Fruit fly (Drosophila melanogaster): ENCODE results near the gene CG8534.

dm6 chr3R:9762955-9763931, 49.3 kb upstream of the CG8534 start, which contains the start of the genes Snap24 and CG8478:
- TF ChIP-seq bab1 (GFP tag; optimal IDR thresholded peaks at IDR 0.05) (peak; percentile 9), pad (GFP tag; optimal IDR thresholded peaks at IDR 0.05) (peak; percentile 51), tj (GFP tag; optimal IDR thresholded peaks at IDR 0.05) (peak; percentile 0), CG33017 (tag; optimal IDR thresholded peaks at IDR 0.05) (no peak), toe (GFP tag; optimal IDR thresholded peaks at IDR 0.05) (no peak), CG1620 (GFP tag; optimal IDR thresholded peaks at IDR 0.05) (no peak), Crg-1 (GFP tag; optimal IDR thresholded peaks at IDR 0.05) (no peak), CG7045 (GFP tag; optimal IDR thresholded peaks at IDR 0.05) (no peak), CG14711 (tag; optimal IDR thresholded peaks at IDR 0.05) (no peak), kay (GFP tag; ENCODE audit: borderline replicate concordance) (no peak), ovo (GFP tag; optimal IDR thresholded peaks at IDR 0.05) (no peak), Hr96 (GFP tag; optimal IDR thresholded peaks at IDR 0.05) (no peak), CG5204 (GFP tag; optimal IDR thresholded peaks at IDR 0.05) (no peak), CG7101 (tag; optimal IDR thresholded peaks at IDR 0.05) (no peak)

Data from whole organism, adult.